Worm (Caenorhabditis elegans): ENCODE data around the gene R13D11.10.

ce11 chrV:849512-849911 is 36.5 kb upstream of the R13D11.10 start, which contains the start of gene srbc-12:
- TF ChIP-seq W03F9.2 (tag; optimal IDR thresholded peaks at IDR 0.05): no peak
- no peak for TF ChIP-seq dao-5 (tag; optimal IDR thresholded peaks at IDR 0.05)
